Fruit fly (Drosophila melanogaster): Measurements from ENCODE around the gene CG1113.

Gene CG1113

DNA sequence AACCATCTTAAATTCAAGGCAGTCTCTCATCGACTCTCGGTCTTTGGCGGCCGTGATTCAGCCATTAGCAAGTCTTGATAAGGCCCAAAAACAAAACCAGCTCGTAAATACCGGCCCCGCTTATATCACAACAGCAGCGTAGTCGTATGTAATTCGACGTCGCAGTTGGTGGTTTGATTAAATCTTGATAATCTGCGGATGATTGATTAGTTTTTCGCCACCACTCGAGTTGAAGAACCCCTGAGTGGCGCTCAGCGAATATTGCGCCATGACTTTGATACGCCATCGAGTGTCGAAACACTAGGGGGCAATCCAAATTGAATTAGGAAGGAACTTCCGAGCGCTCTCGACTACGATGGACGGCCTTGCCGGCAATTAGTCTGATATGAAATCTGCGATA, 25.7 kb downstream of the CG1113 start (continued):
- TF ChIP-seq dm (GFP tag; optimal IDR thresholded peaks at IDR 0.05) (no peak), btn (GFP tag; optimal IDR thresholded peaks at IDR 0.05) (no peak), CG30020 (tag; optimal IDR thresholded peaks at IDR 0.05) (no peak), CG13624 (GFP tag; optimal IDR thresholded peaks at IDR 0.05) (peak; percentile 28), Tbp (GFP tag; optimal IDR thresholded peaks at IDR 0.05) (no peak), ssp (GFP tag; IDR thresholded peaks at IDR 0.05) (no peak), CkIIα-i1 (GFP tag; IDR thresholded peaks at IDR 0.05) (no peak), CG5180 (GFP tag; optimal IDR thresholded peaks at IDR 0.05) (no peak), CG17912 (GFP tag; optimal IDR thresholded peaks at IDR 0.05) (no peak), Rx (GFP tag; IDR thresholded peaks at IDR 0.05) (no peak), CG1603 (tag; optimal IDR thresholded peaks at IDR 0.05) (no peak), sc (optimal IDR thresholded peaks at IDR 0.05) (no peak), sc (GFP tag; optimal IDR thresholded peaks at IDR 0.05) (no peak), mld (GFP tag; IDR thresholded peaks at IDR 0.05; ENCODE audit: partially characterized antibody) (no peak), CG1233 (GFP tag; optimal IDR thresholded peaks at IDR 0.05) (no peak), CG13123 (GFP tag; optimal IDR thresholded peaks at IDR 0.05) (no peak), CG32767 (GFP tag; IDR thresholded peaks at IDR 0.05) (no peak), CG11696 (GFP tag; IDR thresholded peaks at IDR 0.05) (no peak), CG18599 (GFP tag; optimal IDR thresholded peaks at IDR 0.05) (peak; percentile 11), mam (GFP tag; optimal IDR thresholded peaks at IDR 0.05) (no peak), CG12769 (tag; optimal IDR thresholded peaks at IDR 0.05) (no peak), CG8281 (tag; optimal IDR thresholded peaks at IDR 0.05) (no peak), grn (GFP tag; optimal IDR thresholded peaks at IDR 0.05) (peak; percentile 94), hbn (GFP tag; IDR thresholded peaks at IDR 0.05; ENCODE audit: partially characterized antibody) (no peak), disco-r (GFP tag; optimal IDR thresholded peaks at IDR 0.05) (no peak), gfzf (GFP tag; optimal IDR thresholded peaks at IDR 0.05) (no peak), CG6765 (GFP tag; optimal IDR thresholded peaks at IDR 0.05) (no peak), CG7987 (GFP tag; optimal IDR thresholded peaks at IDR 0.05) (no peak), vvl (GFP tag; IDR thresholded peaks at IDR 0.05) (no peak), CG15479 (GFP tag; optimal IDR thresholded peaks at IDR 0.05) (no peak), CG1529 (GFP tag; optimal IDR thresholded peaks at IDR 0.05) (no peak), phol (tag; optimal IDR thresholded peaks at IDR 0.05) (no peak), Sox102F (GFP tag; optimal IDR thresholded peaks at IDR 0.05) (no peak), fu2 (GFP tag; optimal IDR thresholded peaks at IDR 0.05) (no peak), CG13287 (GFP tag; IDR thresholded peaks at IDR 0.05; ENCODE audit: partially characterized antibody) (no peak), org-1 (GFP tag; optimal IDR thresholded peaks at IDR 0.05) (no peak), trh (GFP tag; optimal IDR thresholded peaks at IDR 0.05) (no peak), CG11504 (tag; optimal IDR thresholded peaks at IDR 0.05) (no peak), Doc2 (GFP tag; IDR thresholded peaks at IDR 0.05) (no peak), Optix (GFP tag; IDR thresholded peaks at IDR 0.05) (no peak), CG14710 (tag; optimal IDR thresholded peaks at IDR 0.05) (no peak), Spps (tag; optimal IDR thresholded peaks at IDR 0.05) (no peak), Lpt (GFP tag; optimal IDR thresholded peaks at IDR 0.05) (no peak), CG7839 (tag; optimal IDR thresholded peaks at IDR 0.05) (no peak), fd64A (GFP tag; optimal IDR thresholded peaks at IDR 0.05) (no peak), chif (GFP tag; optimal IDR thresholded peaks at IDR 0.05) (no peak), CG10543 (GFP tag; optimal IDR thresholded peaks at IDR 0.05) (no peak), lov (optimal IDR thresholded peaks at IDR 0.05) (no peak), lov (GFP tag; IDR thresholded peaks at IDR 0.05) (no peak), cad (GFP tag; optimal IDR thresholded peaks at IDR 0.05) (no peak), wek (GFP tag; optimal IDR thresholded peaks at IDR 0.05) (no peak), cas (GFP tag; IDR thresholded peaks at IDR 0.05) (no peak), oc (tag; optimal IDR thresholded peaks at IDR 0.05) (no peak)

Data from whole organism, embryonic.